Fruit fly (Drosophila melanogaster): Measurements from ENCODE around the gene CG31522.

Gene CG31522

dm6 chr3R:4428585-4429464 is 33.9 kb downstream of the CG31522 start, which contains the start of gene srl (continued):
- TF ChIP-seq caup (GFP tag; optimal IDR thresholded peaks at IDR 0.05; ENCODE audit: severe bottlenecking) (no peak), ems (GFP tag; optimal IDR thresholded peaks at IDR 0.05) (no peak), ham (GFP tag; IDR thresholded peaks at IDR 0.05) (no peak), Abd-B (GFP tag; optimal IDR thresholded peaks at IDR 0.05) (no peak), bbx (GFP tag; IDR thresholded peaks at IDR 0.05; ENCODE audit: partially characterized antibody) (0 out of 2 replicates have a peak, but pooled peaks have one; percentile 41), Lhr (GFP tag; optimal IDR thresholded peaks at IDR 0.05) (peak; percentile 56), Myb (GFP tag; optimal IDR thresholded peaks at IDR 0.05) (peak; percentile 23), CG17568 (GFP tag; optimal IDR thresholded peaks at IDR 0.05) (no peak), Side (GFP tag; optimal IDR thresholded peaks at IDR 0.05) (no peak), D19A (tag; optimal IDR thresholded peaks at IDR 0.05) (peak; percentile 21), CG8089 (GFP tag; optimal IDR thresholded peaks at IDR 0.05) (no peak), pnt (GFP tag; optimal IDR thresholded peaks at IDR 0.05) (no peak), vnd (GFP tag; IDR thresholded peaks at IDR 0.05; ENCODE audit: partially characterized antibody) (0 out of 3 replicates have a peak, but pooled peaks have one; percentile 19), CG12104 (GFP tag; optimal IDR thresholded peaks at IDR 0.05) (no peak), Atf-2 (GFP tag; optimal IDR thresholded peaks at IDR 0.05) (no peak), lilli (GFP tag; optimal IDR thresholded peaks at IDR 0.05) (peak; percentile 3), H2.0 (GFP tag; IDR thresholded peaks at IDR 0.05) (no peak), CG4707 (GFP tag; optimal IDR thresholded peaks at IDR 0.05) (no peak), CG9215 (GFP tag; IDR thresholded peaks at IDR 0.05) (no peak), HLHmδ (GFP tag; optimal IDR thresholded peaks at IDR 0.05) (peak; percentile 60), CG4328 (GFP tag; optimal IDR thresholded peaks at IDR 0.05) (no peak), jing (GFP tag; optimal IDR thresholded peaks at IDR 0.05) (no peak), Optix (GFP tag; IDR thresholded peaks at IDR 0.05) (no peak), Hey (tag; optimal IDR thresholded peaks at IDR 0.05) (no peak), CG9797 (GFP tag; optimal IDR thresholded peaks at IDR 0.05) (peak; percentile 96), nerfin-1 (tag; optimal IDR thresholded peaks at IDR 0.05) (peak; percentile 74), klu (GFP tag; IDR thresholded peaks at IDR 0.05) (no peak), CG2120 (GFP tag; optimal IDR thresholded peaks at IDR 0.05) (no peak), CG32532 (GFP tag; IDR thresholded peaks at IDR 0.05) (no peak; the same call in 1 of the 2 replicates), D (optimal IDR thresholded peaks at IDR 0.05) (peak; percentile 29), D (GFP tag; optimal IDR thresholded peaks at IDR 0.05) (no peak), zfh2 (GFP tag; optimal IDR thresholded peaks at IDR 0.05) (no peak), gce (GFP tag; IDR thresholded peaks at IDR 0.05) (no peak), pzg (GFP tag; optimal IDR thresholded peaks at IDR 0.05) (peak; percentile 95), Mes4 (GFP tag; optimal IDR thresholded peaks at IDR 0.05) (no peak), ERR (GFP tag; optimal IDR thresholded peaks at IDR 0.05) (no peak), Dek (tag; optimal IDR thresholded peaks at IDR 0.05) (no peak), CG15073 (GFP tag; optimal IDR thresholded peaks at IDR 0.05) (no peak), unpg (GFP tag; optimal IDR thresholded peaks at IDR 0.05) (no peak), nmo (GFP tag; optimal IDR thresholded peaks at IDR 0.05) (peak; percentile 3), CG4282 (GFP tag; optimal IDR thresholded peaks at IDR 0.05) (no peak), Fer1 (GFP tag; optimal IDR thresholded peaks at IDR 0.05) (peak; percentile 25), tup (GFP tag; optimal IDR thresholded peaks at IDR 0.05) (no peak), CG10321 (GFP tag; IDR thresholded peaks at IDR 0.05) (no peak), hbn (GFP tag; IDR thresholded peaks at IDR 0.05; ENCODE audit: partially characterized antibody) (no peak), gcm (GFP tag; optimal IDR thresholded peaks at IDR 0.05) (peak; percentile 14), toy (GFP tag; IDR thresholded peaks at IDR 0.05) (no peak), CG16813 (GFP tag; IDR thresholded peaks at IDR 0.05; ENCODE audit: partially characterized antibody) (0 out of 3 replicates have a peak, but pooled peaks have one; percentile 19), sd (tag; optimal IDR thresholded peaks at IDR 0.05) (no peak)
